Worm (Caenorhabditis elegans) whole organism, L1 larva: ENCODE measurements around the gene glb-15.

Source experiments
- alr-1 ChIP-seq: fragments of 200-800 bp; sonication (Bioruptor generic); optimal IDR thresholded peaks from 2 replicates; lab custom pipeline; 2018; ENCODE audit warnings: borderline replicate concordance, mild to moderate bottlenecking, missing genetic modification characterization, missing compliant biosample characterization
- ces-1 ChIP-seq: fragments of 150-350 bp; optimal IDR thresholded peaks from 2 replicates; lab custom pipeline; 2014; ENCODE audit warnings: missing biosample characterization, missing genetic modification reagents, missing genetic modification characterization
- egl-27 ChIP-seq, 2 experiments: fragments of 150-350 bp in 1 of 2; sonication (generic microtip); optimal IDR thresholded peaks; 3 replicates each; lab custom pipeline; 2017 to 2018; ENCODE audit warnings: missing biosample characterization in 2 of 2, missing genetic modification characterization in 2 of 2, missing genetic modification reagents in 2 of 2
- isw-1 ChIP-seq: fragments of 200-800 bp; sonication (Bioruptor generic); IDR thresholded peaks from 2 replicates; pipeline ENCODE4 v1.3.6; 2022; ENCODE audit warnings: missing genetic modification characterization, missing compliant biosample characterization
- lin-15B ChIP-seq: fragments of 150-350 bp; sonication (generic microtip); optimal IDR thresholded peaks from 3 replicates; lab custom pipeline; 2014; ENCODE audit warnings: missing biosample characterization, missing genetic modification characterization
- lir-3 ChIP-seq: sonication (generic microtip); optimal IDR thresholded peaks from 2 replicates; lab custom pipeline; 2016; ENCODE audit warnings: mild to moderate bottlenecking, missing genetic modification characterization, moderate library complexity, missing compliant biosample characterization; ENCODE audit not compliant: poor library complexity
- nhr-11 ChIP-seq: fragments of 150-350 bp; optimal IDR thresholded peaks from 2 replicates; lab custom pipeline; 2014; ENCODE audit warnings: missing biosample characterization, missing genetic modification characterization
- nhr-77 ChIP-seq: fragments of 150-350 bp; optimal IDR thresholded peaks from 2 replicates; lab custom pipeline; 2014; ENCODE audit warnings: missing biosample characterization, missing genetic modification characterization
- unc-130 ChIP-seq: fragments of 150-350 bp; optimal IDR thresholded peaks from 2 replicates; lab custom pipeline; 2017; ENCODE audit warnings: missing biosample characterization, missing genetic modification characterization, inconsistent platforms
- unc-30 ChIP-seq: sonication (generic microtip); optimal IDR thresholded peaks from 2 replicates; lab custom pipeline; 2017; ENCODE audit warnings: missing biosample characterization, missing genetic modification characterization

- TF ChIP-seq lin-15B (tag; lab: Kevin White, UChicago) (no peak), nhr-11 (tag; lab: Kevin White, UChicago) (no peak), unc-130 (tag; lab: Kevin White, UChicago) (no peak), nhr-77 (peak; percentile 13), ces-1 (peak; percentile 73), egl-27 (tag; optimal IDR thresholded peaks at IDR 0.05; lab: Kevin White, UChicago) (no peak), isw-1 (GFP tag; lab: Robert Waterston, UW) (peak; percentile 30; the same call in 1 of the 2 replicates), alr-1 (tag; lab: Kevin White, UChicago) (no peak), lir-3 (tag; lab: Kevin White, UChicago) (peak; percentile 19), unc-30 (tag; lab: Kevin White, UChicago) (no peak)
Measured at ce11 chrV:11641298-11641787, 23.3 kb upstream of the glb-15 start.
